Worm (Caenorhabditis elegans): ENCODE results near the gene msp-3.
"Not testable (repeated sequence)": the region's sequence is repeated elsewhere in the genome, so short reads cannot be mapped to it uniquely, and the experiment has no call there.

msp-3 gene

DNA sequence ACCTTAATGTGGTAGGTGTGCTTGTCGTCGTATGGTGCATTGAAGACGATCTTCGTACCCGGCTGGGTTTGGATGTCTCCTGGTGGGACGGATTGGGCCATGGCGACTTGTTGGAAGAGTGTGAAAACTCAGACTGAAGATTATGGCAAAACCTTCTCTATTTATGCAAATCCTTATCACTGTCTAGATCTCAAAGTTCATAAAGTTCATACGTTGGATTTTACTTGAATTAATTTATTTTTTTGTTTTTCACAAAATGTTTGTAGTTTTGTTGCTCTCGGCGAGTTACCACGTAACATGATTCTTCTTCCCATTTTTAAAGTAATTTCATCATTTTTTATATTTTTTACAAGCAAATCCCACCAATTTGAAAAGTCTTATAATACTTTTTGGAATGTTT lies at the start of gene msp-3:
Gene msp-3, minus strand, starts transcription at position 101 of the 400 bp plus-strand sequence.
- no peak for TF ChIP-seq W03F9.2 (tag; optimal IDR thresholded peaks at IDR 0.05)
- no peak for TF ChIP-seq dao-5 (tag; optimal IDR thresholded peaks at IDR 0.05)
- no peak for TF ChIP-seq him-1 (tag; optimal IDR thresholded peaks at IDR 0.05)

- TF ChIP-seq dao-5 (tag; optimal IDR thresholded peaks at IDR 0.05) = no peak
These were observed 48.7 kb upstream of the msp-3 start, which contains the start of the genes C33F10.11 and C33F10.1 for ce11 chrII:4834761-4835160. C33F10.11 (minus strand) TSS chrII:4834861. C33F10.1 (plus strand) TSS chrII:4835023.

DNA sequence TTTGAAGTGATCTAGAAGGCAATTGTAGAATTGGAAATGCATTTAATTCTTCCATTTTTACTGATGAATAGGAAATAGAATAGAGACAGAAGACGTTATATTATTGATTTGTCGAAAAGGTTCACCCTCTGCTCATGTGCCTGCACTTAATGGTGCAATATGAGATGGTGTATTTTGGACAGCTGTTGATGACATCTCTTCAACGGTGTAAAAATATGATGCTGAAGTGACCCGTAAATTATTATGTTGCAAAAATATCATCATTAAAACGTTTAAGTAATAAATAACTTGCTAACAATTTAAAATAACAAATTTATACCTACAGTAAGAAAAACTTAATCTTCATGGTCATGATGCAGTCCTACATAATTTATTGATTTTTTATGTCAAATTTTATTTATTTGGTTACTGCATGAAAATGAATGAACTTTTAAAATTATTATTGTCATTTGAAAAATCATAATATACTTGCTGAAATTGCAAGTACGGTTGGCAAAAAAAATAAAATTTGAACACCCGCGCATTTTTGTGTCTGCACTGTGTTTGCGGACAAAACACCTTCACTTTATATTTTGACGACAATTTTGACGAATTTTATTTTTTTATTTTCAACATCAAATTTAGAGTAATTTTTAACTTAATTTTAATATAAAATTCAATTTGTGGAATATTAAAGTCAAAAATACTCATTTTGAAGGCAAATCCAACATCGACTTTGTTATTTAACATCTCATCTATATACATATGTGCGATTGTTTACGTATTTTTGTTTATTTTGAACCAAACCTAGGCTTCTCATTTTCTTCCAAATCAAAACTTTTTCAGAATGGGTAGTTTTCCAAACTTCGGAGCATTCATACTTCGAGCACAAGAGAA lies 41.9 kb upstream of the msp-3 start, which contains the start of the genes fbxb-88 and tbck-1:
Gene fbxb-88, minus strand, starts transcription at position 151 of the 876 bp plus-strand sequence.
Gene tbck-1, plus strand, starts transcription at position 826 of the 876 bp plus-strand sequence.
- peak; percentile 35 for TF ChIP-seq W03F9.2 (tag; optimal IDR thresholded peaks at IDR 0.05)
- TF ChIP-seq dao-5 (tag; optimal IDR thresholded peaks at IDR 0.05) = no peak

- TF ChIP-seq dao-5, W03F9.2, him-1 (tag; optimal IDR thresholded peaks at IDR 0.05): not testable (repeated sequence)
These were observed 39.1 kb upstream of the msp-3 start, which contains the start of the genes C33F10.8 and msp-40 for ce11 chrII:4825133-4825532. C33F10.8 (minus strand) TSS chrII:4825233. msp-40 (plus strand) TSS chrII:4825414.

DNA sequence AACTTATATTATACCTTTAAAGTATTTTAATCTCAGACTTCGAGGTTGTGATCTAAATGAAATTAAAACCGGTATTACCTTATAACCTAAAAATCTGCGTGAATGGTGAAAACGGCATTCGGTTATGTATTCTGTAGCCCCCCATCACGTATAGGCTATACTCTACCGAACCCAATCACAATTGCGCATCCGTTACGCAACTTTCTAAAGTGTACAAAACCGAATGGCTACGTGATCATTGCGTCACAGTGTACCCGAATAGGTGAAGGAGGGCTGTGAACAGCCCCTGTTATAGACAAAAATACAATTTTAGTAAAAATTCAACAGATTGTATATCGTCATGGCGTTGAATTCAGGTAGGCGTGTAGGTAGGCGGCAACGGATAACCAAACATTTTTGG lies 36.5 kb upstream of the msp-3 start:
- TF ChIP-seq dao-5 (tag; optimal IDR thresholded peaks at IDR 0.05) = no peak
- no peak for TF ChIP-seq him-1 (tag; optimal IDR thresholded peaks at IDR 0.05)
- no peak for TF ChIP-seq W03F9.2 (tag; optimal IDR thresholded peaks at IDR 0.05)

DNA sequence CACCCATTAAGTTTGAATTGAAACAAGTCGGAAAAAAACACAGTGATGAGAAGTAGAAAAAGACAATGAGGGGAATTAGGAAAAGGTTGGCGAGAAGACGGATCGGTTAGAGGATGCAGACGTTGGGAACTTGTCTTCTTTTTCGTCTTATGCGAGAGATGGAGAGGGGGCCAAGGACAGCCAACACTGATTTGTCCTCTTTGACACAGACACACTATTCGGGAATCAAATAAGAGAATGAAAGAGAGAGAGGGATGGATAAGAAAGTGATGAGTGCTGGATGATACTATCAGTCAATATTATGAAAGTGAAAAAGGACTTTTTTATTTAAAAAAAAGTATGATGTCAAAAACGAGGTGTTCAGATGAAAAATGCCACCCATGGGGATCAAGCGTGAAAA lies 35.7 kb upstream of the msp-3 start, which contains the start of gene lact-5:
Gene lact-5, minus strand, starts transcription at position 1 of the 400 bp plus-strand sequence.
- no peak for TF ChIP-seq W03F9.2 (tag; optimal IDR thresholded peaks at IDR 0.05)
- TF ChIP-seq dao-5 (tag; optimal IDR thresholded peaks at IDR 0.05) = no peak
- no peak for TF ChIP-seq him-1 (tag; optimal IDR thresholded peaks at IDR 0.05)

ce11 chrII:4818780-4819179 lies 32.7 kb upstream of the msp-3 start:
- no peak for TF ChIP-seq W03F9.2 (tag; optimal IDR thresholded peaks at IDR 0.05)
- no peak for TF ChIP-seq dao-5 (tag; optimal IDR thresholded peaks at IDR 0.05)
- no peak for TF ChIP-seq him-1 (tag; optimal IDR thresholded peaks at IDR 0.05)

ce11 chrII:4815356-4815755 lies 29.3 kb upstream of the msp-3 start:
- no peak for TF ChIP-seq W03F9.2 (tag; optimal IDR thresholded peaks at IDR 0.05)
- no peak for TF ChIP-seq dao-5 (tag; optimal IDR thresholded peaks at IDR 0.05)
- TF ChIP-seq him-1 (tag; optimal IDR thresholded peaks at IDR 0.05) = no peak

- no peak for TF ChIP-seq him-1 (tag; optimal IDR thresholded peaks at IDR 0.05)
- TF ChIP-seq W03F9.2 (tag; optimal IDR thresholded peaks at IDR 0.05) = no peak
- no peak for TF ChIP-seq dao-5 (tag; optimal IDR thresholded peaks at IDR 0.05)
These were observed 25.9 kb upstream of the msp-3 start, which contains the start of gene rig-6 for ce11 chrII:4811986-4812385. rig-6 (minus strand) TSS chrII:4812086.

DNA sequence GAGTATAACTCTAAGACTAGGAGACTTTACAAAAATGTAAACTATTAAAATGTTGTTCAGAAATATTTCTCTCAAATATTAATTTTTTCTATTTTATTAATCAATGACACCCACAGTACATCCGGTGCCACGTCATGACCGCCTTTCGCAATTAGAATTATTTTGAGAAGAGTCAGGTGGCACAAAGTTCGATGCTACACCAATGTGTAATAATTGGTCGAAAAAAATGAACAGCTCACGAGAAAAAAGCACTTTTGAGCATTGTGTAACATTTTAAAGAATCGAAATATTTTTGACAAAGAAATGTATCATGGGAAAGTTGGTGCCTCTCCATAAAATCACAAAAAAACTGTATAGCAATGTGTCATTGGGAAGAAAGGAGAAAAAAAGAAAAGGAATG lies 20.6 kb upstream of the msp-3 start:
- no peak for TF ChIP-seq dao-5 (tag; optimal IDR thresholded peaks at IDR 0.05)
- TF ChIP-seq W03F9.2 (tag; optimal IDR thresholded peaks at IDR 0.05) = no peak
- no peak for TF ChIP-seq him-1 (tag; optimal IDR thresholded peaks at IDR 0.05)

- TF ChIP-seq dao-5 (tag; optimal IDR thresholded peaks at IDR 0.05) (no peak), him-1 (tag; optimal IDR thresholded peaks at IDR 0.05) (no peak), W03F9.2 (tag; optimal IDR thresholded peaks at IDR 0.05) (no peak)
These were observed 20.2 kb upstream of the msp-3 start for ce11 chrII:4806261-4806660.

DNA sequence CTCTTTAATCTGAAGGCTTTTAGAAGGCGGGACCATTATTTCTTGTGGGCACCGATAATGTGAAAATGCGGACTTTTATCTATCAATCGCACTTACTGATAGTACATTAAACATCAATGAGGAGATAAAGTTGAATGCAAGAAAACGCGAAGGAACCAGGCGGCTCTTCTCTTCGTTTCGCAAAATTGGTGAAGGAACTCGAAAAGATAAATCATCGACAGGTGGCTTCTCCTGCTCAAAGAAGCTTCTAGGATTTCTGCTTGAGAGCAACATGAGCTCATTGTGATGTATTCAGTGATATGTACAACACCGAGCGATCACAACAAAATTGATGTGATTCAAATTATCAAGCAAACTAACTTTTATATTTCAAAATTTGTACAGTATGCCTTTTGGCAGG lies 19.7 kb upstream of the msp-3 start:
- no peak for TF ChIP-seq W03F9.2 (tag; optimal IDR thresholded peaks at IDR 0.05)
- no peak for TF ChIP-seq him-1 (tag; optimal IDR thresholded peaks at IDR 0.05)
- no peak for TF ChIP-seq dao-5 (tag; optimal IDR thresholded peaks at IDR 0.05)

- TF ChIP-seq dao-5 (tag; optimal IDR thresholded peaks at IDR 0.05) = no peak
- TF ChIP-seq him-1 (tag; optimal IDR thresholded peaks at IDR 0.05) = no peak
- TF ChIP-seq W03F9.2 (tag; optimal IDR thresholded peaks at IDR 0.05) = no peak
These were observed 16.8 kb upstream of the msp-3 start for ce11 chrII:4802917-4803316.

DNA sequence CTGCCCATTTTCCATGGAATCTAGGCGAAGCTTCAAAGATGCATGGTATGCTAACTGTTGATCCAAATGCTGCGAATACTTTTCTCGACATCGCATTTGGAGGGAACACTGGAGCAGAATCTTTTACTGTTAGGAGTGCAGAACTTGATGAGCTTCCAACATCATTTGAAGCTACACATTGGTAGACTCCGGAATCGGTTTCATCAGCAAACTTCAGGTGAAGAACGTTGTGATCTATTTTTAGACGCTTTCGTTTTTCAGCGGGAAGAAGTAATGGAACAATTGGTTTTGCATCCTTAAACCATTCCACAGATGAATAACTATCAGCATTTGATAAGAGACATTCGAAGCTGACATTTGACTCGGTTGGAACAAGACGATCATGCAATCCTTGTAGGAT lies 14.4 kb upstream of the msp-3 start:
- no peak for TF ChIP-seq him-1 (tag; optimal IDR thresholded peaks at IDR 0.05)
- TF ChIP-seq W03F9.2 (tag; optimal IDR thresholded peaks at IDR 0.05) = no peak
- no peak for TF ChIP-seq dao-5 (tag; optimal IDR thresholded peaks at IDR 0.05)
